Worm (Caenorhabditis elegans) whole organism, mixed stage, embryonic: ENCODE data around the gene K06H7.8.

Experiments used
- mab-5 ChIP-seq: fragments of 150-350 bp; optimal IDR thresholded peaks from 2 replicates; lab custom pipeline; 2014; ENCODE audit warnings: missing biosample characterization, missing genetic modification characterization
- mep-1 ChIP-seq: fragments of 150-350 bp; optimal IDR thresholded peaks from 2 replicates; lab custom pipeline; 2017; ENCODE audit warnings: missing biosample characterization, missing genetic modification reagents, missing genetic modification characterization, inconsistent platforms
- nhr-237 ChIP-seq: fragments of 150-350 bp; optimal IDR thresholded peaks from 2 replicates; lab custom pipeline; 2014; ENCODE audit warnings: missing biosample characterization, missing genetic modification characterization
- pha-4 ChIP-seq: fragments of 150-350 bp; optimal IDR thresholded peaks from 2 replicates; lab custom pipeline; 2018; ENCODE audit warnings: missing biosample characterization, missing genetic modification reagents, missing genetic modification characterization

DNA sequence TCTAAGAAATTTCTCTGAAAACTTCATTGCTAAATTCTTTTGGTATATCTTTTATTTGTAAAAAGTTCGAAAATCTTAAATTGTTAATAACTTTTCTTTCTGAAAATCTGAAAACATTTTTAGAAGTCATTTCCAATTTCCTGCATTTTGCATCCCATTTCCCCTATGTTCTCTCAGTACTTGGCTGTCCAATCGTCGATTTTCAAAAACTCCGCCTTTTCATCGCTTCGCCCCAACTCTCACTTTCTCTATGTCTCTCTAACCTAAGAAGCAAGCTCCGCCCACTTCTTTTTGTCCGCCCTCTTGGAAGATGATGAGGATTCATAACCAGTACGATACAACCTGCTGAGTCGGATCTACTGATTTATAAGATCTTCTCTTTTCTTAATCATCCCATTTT, 32.9 kb downstream of the K06H7.8 start:
- TF ChIP-seq mab-5 (tag; lab: Kevin White, UChicago), result no peak
- TF ChIP-seq mep-1, result no peak
- TF ChIP-seq nhr-237 (tag; lab: Kevin White, UChicago), result no peak
- no peak for TF ChIP-seq pha-4
